Fruit fly (Drosophila melanogaster): ENCODE results near the gene mtSSB.
A peak's percentile ranks its signal among the peaks of the same experiment; 100 is the strongest.

mtSSB gene

dm6 chr3R:16208106-16208780 is 3.2 kb upstream of the mtSSB start (continued):
- TF ChIP-seq Atf6 (GFP tag; IDR thresholded peaks at IDR 0.05) (peak; percentile 44; the same call in 1 of the 2 replicates), tio (GFP tag; optimal IDR thresholded peaks at IDR 0.05) (no peak), Bdp1 (GFP tag; optimal IDR thresholded peaks at IDR 0.05) (no peak), otp (GFP tag; IDR thresholded peaks at IDR 0.05) (0 out of 3 replicates have a peak, but pooled peaks have one; percentile 33), hbn (GFP tag; IDR thresholded peaks at IDR 0.05; ENCODE audit: partially characterized antibody) (no peak), lbe (GFP tag; optimal IDR thresholded peaks at IDR 0.05) (peak; percentile 47), pfk (GFP tag; optimal IDR thresholded peaks at IDR 0.05) (peak; percentile 54), MTF-1 (GFP tag; optimal IDR thresholded peaks at IDR 0.05; ENCODE audit: borderline replicate concordance) (no peak), CG11093 (GFP tag; IDR thresholded peaks at IDR 0.05) (no peak), HLHmδ (GFP tag; optimal IDR thresholded peaks at IDR 0.05) (peak; percentile 59), CG8089 (GFP tag; optimal IDR thresholded peaks at IDR 0.05) (no peak), CG12744 (GFP tag; optimal IDR thresholded peaks at IDR 0.05) (no peak), sd (tag; optimal IDR thresholded peaks at IDR 0.05) (peak; percentile 71), tna (GFP tag; IDR thresholded peaks at IDR 0.05; ENCODE audit: partially characterized antibody) (peak; percentile 42; the same call in 1 of the 2 replicates), Adf1 (GFP tag; IDR thresholded peaks at IDR 0.05) (peak; percentile 86), klu (GFP tag; IDR thresholded peaks at IDR 0.05) (no peak), CG7372 (GFP tag; IDR thresholded peaks at IDR 0.05) (no peak), HmgZ (tag; optimal IDR thresholded peaks at IDR 0.05) (peak; percentile 14), CG14014 (GFP tag; IDR thresholded peaks at IDR 0.05) (peak; percentile 33; the same call in 1 of the 2 replicates), insv (GFP tag; optimal IDR thresholded peaks at IDR 0.05) (no peak), Chrac-16 (GFP tag; optimal IDR thresholded peaks at IDR 0.05) (no peak), abd-A (tag; optimal IDR thresholded peaks at IDR 0.05) (peak; percentile 97), yki (optimal IDR thresholded peaks at IDR 0.05) (no peak), CG13894 (tag; optimal IDR thresholded peaks at IDR 0.05) (peak; percentile 91), chm (GFP tag; IDR thresholded peaks at IDR 0.05) (peak; percentile 57), dati (GFP tag; IDR thresholded peaks at IDR 0.05) (no peak), Dfd (GFP tag; optimal IDR thresholded peaks at IDR 0.05) (no peak), h (optimal IDR thresholded peaks at IDR 0.05) (no peak), CG7963 (GFP tag; IDR thresholded peaks at IDR 0.05; ENCODE audit: partially characterized antibody) (no peak), Opbp (GFP tag; IDR thresholded peaks at IDR 0.05; ENCODE audit: partially characterized antibody) (peak; percentile 7; the same call in 1 of the 3 replicates), gem (tag; optimal IDR thresholded peaks at IDR 0.05) (peak; percentile 14), CG8388 (GFP tag; optimal IDR thresholded peaks at IDR 0.05) (no peak), lilli (GFP tag; optimal IDR thresholded peaks at IDR 0.05) (no peak), Ets65A (GFP tag) (peak; percentile 26), ara (GFP tag; IDR thresholded peaks at IDR 0.05) (0 out of 2 replicates have a peak, but pooled peaks have one; percentile 38), CG14860 (GFP tag; IDR thresholded peaks at IDR 0.05; ENCODE audit: partially characterized antibody) (0 out of 3 replicates have a peak, but pooled peaks have one; percentile 12), CG12659 (GFP tag; optimal IDR thresholded peaks at IDR 0.05) (peak; percentile 15), ci (GFP tag; IDR thresholded peaks at IDR 0.05) (peak; percentile 50; the same call in 1 of the 3 replicates), inv (GFP tag; IDR thresholded peaks at IDR 0.05; ENCODE audit: partially characterized antibody) (no peak), Nf-YA (GFP tag; IDR thresholded peaks at IDR 0.05) (0 out of 2 replicates have a peak, but pooled peaks have one; percentile 32), Xrp1 (GFP tag; IDR thresholded peaks at IDR 0.05) (no peak), CHES-1-like (GFP tag; optimal IDR thresholded peaks at IDR 0.05) (no peak), Sox100B (GFP tag; optimal IDR thresholded peaks at IDR 0.05) (no peak), da (GFP tag; optimal IDR thresholded peaks at IDR 0.05) (no peak), nom (GFP tag; optimal IDR thresholded peaks at IDR 0.05) (peak; percentile 98), fru (optimal IDR thresholded peaks at IDR 0.05) (no peak), CG11504 (tag; optimal IDR thresholded peaks at IDR 0.05) (peak; percentile 28), so (GFP tag; IDR thresholded peaks at IDR 0.05) (no peak), dan (GFP tag; IDR thresholded peaks at IDR 0.05) (no peak), Scr (GFP tag; IDR thresholded peaks at IDR 0.05; ENCODE audit: partially characterized antibody) (0 out of 2 replicates have a peak, but pooled peaks have one; percentile 18)

Data from whole organism, embryonic.